Fruit fly (Drosophila melanogaster) whole organism, embryonic: Measurements from ENCODE around the gene IntS2.

Experiments used
- BEAF-32 ChIP-seq: fragments of 200-800 bp; sonication (Bioruptor generic); optimal IDR thresholded peaks from 3 replicates; lab custom pipeline; 2017; ENCODE audit warnings: missing biosample characterization, missing genetic modification characterization, mild to moderate bottlenecking, moderate library complexity, missing genetic modification reagents
- CG11504 ChIP-seq: fragments of 200-800 bp; sonication (Bioruptor generic); optimal IDR thresholded peaks from 3 replicates; lab custom pipeline; 2019; ENCODE audit warnings: missing biosample characterization, mild to moderate bottlenecking, missing genetic modification characterization, moderate library complexity
- CG12299 ChIP-seq: fragments of 200-800 bp; sonication (Bioruptor generic); optimal IDR thresholded peaks from 2 replicates; lab custom pipeline; 2018; ENCODE audit warnings: missing biosample characterization, mild to moderate bottlenecking, missing genetic modification characterization
- CG12391 ChIP-seq: fragments of 200-800 bp; sonication (Bioruptor generic); optimal IDR thresholded peaks from 3 replicates; lab custom pipeline; 2018; ENCODE audit warnings: missing biosample characterization, mild to moderate bottlenecking, missing genetic modification characterization, moderate library complexity
- CG14014 ChIP-seq: fragments of 200-800 bp; sonication (Bioruptor generic); IDR thresholded peaks from 2 replicates; pipeline ENCODE4 v1.3.6; 2022; ENCODE audit warnings: missing biosample characterization, missing genetic modification characterization
- CG14710 ChIP-seq: fragments of 200-800 bp; sonication (Bioruptor generic); optimal IDR thresholded peaks from 3 replicates; lab custom pipeline; 2019; ENCODE audit warnings: missing biosample characterization, mild to moderate bottlenecking, missing genetic modification characterization, moderate library complexity
- CG15514 ChIP-seq: fragments of 200-800 bp; sonication (Bioruptor generic); optimal IDR thresholded peaks from 3 replicates; lab custom pipeline; 2017; ENCODE audit warnings: missing biosample characterization, missing genetic modification characterization, mild to moderate bottlenecking, moderate library complexity, missing genetic modification reagents
- CG17361 ChIP-seq: fragments of 200-800 bp; sonication (Bioruptor generic); IDR thresholded peaks from 3 replicates; pipeline ENCODE4 v1.3.6; 2022; ENCODE audit warnings: missing biosample characterization, missing genetic modification characterization
- CG18262 ChIP-seq: fragments of 200-800 bp; optimal IDR thresholded peaks from 3 replicates; lab custom pipeline; 2019; ENCODE audit warnings: missing biosample characterization, mild to moderate bottlenecking, missing genetic modification characterization, moderate library complexity
- CG18619 ChIP-seq: fragments of 200-800 bp; sonication (Bioruptor generic); optimal IDR thresholded peaks from 3 replicates; lab custom pipeline; 2017; ENCODE audit warnings: missing biosample characterization, mild to moderate bottlenecking, missing genetic modification characterization
- CG2712 ChIP-seq: fragments of 200-800 bp; optimal IDR thresholded peaks from 3 replicates; lab custom pipeline; 2019; ENCODE audit warnings: missing biosample characterization, mild to moderate bottlenecking, missing genetic modification characterization, moderate library complexity
- CG30020 ChIP-seq: fragments of 200-800 bp; optimal IDR thresholded peaks from 2 replicates; lab custom pipeline; 2019; ENCODE audit warnings: missing biosample characterization, mild to moderate bottlenecking, missing genetic modification characterization, moderate library complexity
- CG30403 ChIP-seq: fragments of 200-800 bp; sonication (Bioruptor generic); optimal IDR thresholded peaks from 3 replicates; lab custom pipeline; 2016; ENCODE audit warnings: missing biosample characterization, missing genetic modification characterization
- CG32767 ChIP-seq: fragments of 200-800 bp; sonication (Bioruptor generic); IDR thresholded peaks from 2 replicates; pipeline ENCODE4 v1.3.6; 2022; ENCODE audit warnings: missing biosample characterization, missing genetic modification characterization
- CG3847 ChIP-seq: fragments of 200-800 bp; sonication (Bioruptor generic); IDR thresholded peaks from 2 replicates; pipeline ENCODE4 v1.3.6; 2022; ENCODE audit warnings: missing biosample characterization, missing genetic modification characterization
- CG8765 ChIP-seq: fragments of 200-800 bp; sonication (Bioruptor generic); IDR thresholded peaks from 2 replicates; pipeline ENCODE4 v1.3.6; 2022; ENCODE audit warnings: missing biosample characterization, missing genetic modification characterization
- CG8924 ChIP-seq: fragments of 200-800 bp; optimal IDR thresholded peaks from 3 replicates; lab custom pipeline; 2019; ENCODE audit warnings: missing biosample characterization, mild to moderate bottlenecking, missing genetic modification characterization, moderate library complexity
- CG9609 ChIP-seq: fragments of 200-800 bp; sonication (Bioruptor generic); optimal IDR thresholded peaks from 3 replicates; lab custom pipeline; 2016; ENCODE audit warnings: missing biosample characterization, missing genetic modification characterization
- CG9797 ChIP-seq: fragments of 200-800 bp; sonication (Bioruptor generic); optimal IDR thresholded peaks from 3 replicates; lab custom pipeline; 2018; ENCODE audit warnings: missing biosample characterization, mild to moderate bottlenecking, missing genetic modification characterization
- CG9932 ChIP-seq: fragments of 200-800 bp; sonication (Bioruptor generic); IDR thresholded peaks from 2 replicates; pipeline ENCODE4 v1.3.6; 2022; ENCODE audit warnings: missing biosample characterization, missing genetic modification characterization
- CoRest ChIP-seq: fragments of 200-800 bp; sonication (Bioruptor generic); optimal IDR thresholded peaks from 3 replicates; lab custom pipeline; 2018; ENCODE audit warnings: missing biosample characterization, mild to moderate bottlenecking, missing genetic modification characterization, moderate library complexity
- E2f2 ChIP-seq: fragments of 200-800 bp; sonication (Bioruptor generic); IDR thresholded peaks from 2 replicates; pipeline ENCODE4 v1.3.6; 2022; ENCODE audit warnings: missing biosample characterization, missing genetic modification characterization
- Fer3 ChIP-seq: fragments of 200-800 bp; sonication (Bioruptor generic); optimal IDR thresholded peaks from 2 replicates; lab custom pipeline; 2018; ENCODE audit warnings: missing biosample characterization, mild to moderate bottlenecking, missing genetic modification characterization, moderate library complexity
- HHEX ChIP-seq: fragments of 200-800 bp; sonication (Bioruptor generic); optimal IDR thresholded peaks from 3 replicates; lab custom pipeline; 2017; ENCODE audit warnings: missing biosample characterization, mild to moderate bottlenecking, missing genetic modification characterization, missing genetic modification reagents
- MBD-R2 ChIP-seq: fragments of 200-800 bp; sonication (Bioruptor generic); IDR thresholded peaks from 2 replicates; pipeline ENCODE4 v1.3.6; 2022; ENCODE audit warnings: missing biosample characterization, missing genetic modification characterization
- Med ChIP-seq: fragments of 200-800 bp; sonication (Bioruptor generic); peaks from one replicate; lab custom pipeline; 2016; ENCODE audit warnings: missing biosample characterization, missing genetic modification characterization, mild to moderate bottlenecking, inconsistent platforms, moderate library complexity
- Meics ChIP-seq: fragments of 200-800 bp; sonication (Bioruptor generic); optimal IDR thresholded peaks from 2 replicates; lab custom pipeline; 2017; ENCODE audit warnings: missing biosample characterization, mild to moderate bottlenecking, missing genetic modification characterization
- NFAT ChIP-seq: fragments of 200-800 bp; sonication (Bioruptor generic); IDR thresholded peaks from 2 replicates; pipeline ENCODE4 v1.3.6; 2022; ENCODE audit warnings: missing biosample characterization, missing genetic modification characterization
- Rx ChIP-seq: fragments of 200-800 bp; sonication (Bioruptor generic); IDR thresholded peaks from 2 replicates; pipeline ENCODE4 v1.3.6; 2022; ENCODE audit warnings: missing biosample characterization, missing genetic modification characterization
- Sry-β ChIP-seq: fragments of 200-800 bp; sonication (Bioruptor generic); optimal IDR thresholded peaks from 2 replicates; lab custom pipeline; 2018; ENCODE audit warnings: missing biosample characterization, mild to moderate bottlenecking, missing genetic modification characterization, moderate library complexity
- Usf ChIP-seq: fragments of 200-800 bp; sonication (Bioruptor generic); optimal IDR thresholded peaks from 2 replicates; lab custom pipeline; 2017; ENCODE audit warnings: missing genotype, missing biosample characterization, missing genetic modification characterization
- YL-1 ChIP-seq: fragments of 200-800 bp; sonication (Bioruptor generic); optimal IDR thresholded peaks from 3 replicates; lab custom pipeline; 2017; ENCODE audit warnings: missing biosample characterization, mild to moderate bottlenecking, missing genetic modification characterization
- bbx ChIP-seq: fragments of 200-800 bp; sonication (Bioruptor generic); IDR thresholded peaks from 2 replicates; pipeline ENCODE4 v1.3.6; 2022; ENCODE audit warnings: missing biosample characterization, missing genetic modification characterization; ENCODE audit not compliant: partially characterized antibody
- chinmo ChIP-seq: fragments of 200-800 bp; sonication (Bioruptor generic); IDR thresholded peaks from 4 replicates; pipeline ENCODE4 v1.3.6; 2022; ENCODE audit warnings: missing biosample characterization, missing genetic modification characterization; ENCODE audit not compliant: partially characterized antibody
- dimm ChIP-seq: fragments of 200-800 bp; sonication (Bioruptor generic); IDR thresholded peaks from 2 replicates; pipeline ENCODE4 v1.3.6; 2022; ENCODE audit warnings: missing biosample characterization, missing genetic modification characterization
- dmrt11E ChIP-seq: fragments of 200-800 bp; sonication (Bioruptor generic); optimal IDR thresholded peaks from 3 replicates; lab custom pipeline; 2018; ENCODE audit warnings: missing biosample characterization, mild to moderate bottlenecking, missing genetic modification characterization, moderate library complexity
- dpn ChIP-seq, 2 experiments: fragments of 200-800 bp; sonication (Bioruptor generic); optimal IDR thresholded peaks; 3 replicates each; lab custom pipeline; 2016; ENCODE audit warnings: missing biosample characterization in 2 of 2, missing genetic modification characterization in 2 of 2
- ewg ChIP-seq: fragments of 200-800 bp; sonication (Bioruptor generic); optimal IDR thresholded peaks from 3 replicates; lab custom pipeline; 2017; ENCODE audit warnings: mild to moderate bottlenecking, missing biosample characterization, missing genetic modification reagents, missing genetic modification characterization
- fru ChIP-seq: fragments of >200 bp; optimal IDR thresholded peaks from 2 replicates; lab custom pipeline; 2017
- gfzf ChIP-seq: fragments of 200-800 bp; sonication (Bioruptor generic); optimal IDR thresholded peaks from 2 replicates; lab custom pipeline; 2016; ENCODE audit warnings: missing biosample characterization, mild to moderate bottlenecking, missing genetic modification characterization, moderate library complexity
- grau ChIP-seq: fragments of 200-800 bp; optimal IDR thresholded peaks from 3 replicates; lab custom pipeline; 2019; ENCODE audit warnings: missing biosample characterization, mild to moderate bottlenecking, missing genetic modification characterization, moderate library complexity
- her ChIP-seq: fragments of 200-800 bp; sonication (Bioruptor generic); optimal IDR thresholded peaks from 2 replicates; lab custom pipeline; 2016; ENCODE audit warnings: missing biosample characterization, missing genetic modification characterization
- kni ChIP-seq: fragments of 200-800 bp; sonication (Bioruptor generic); optimal IDR thresholded peaks from 3 replicates; lab custom pipeline; 2017; ENCODE audit warnings: mild to moderate bottlenecking, missing biosample characterization, missing genetic modification reagents, missing genetic modification characterization
- prd ChIP-seq, 3 experiments: fragments of >200 bp in 2 of 3; fragments of 200-800 bp in 1 of 3; sonication (Bioruptor generic) in 1 of 3; optimal IDR thresholded peaks in 2 of 3; IDR thresholded peaks in 1 of 3; 2 replicates in 2 of 3; 3 replicates in 1 of 3; pipeline versions ENCODE4 v1.3.6 to Lab custom; 2017 to 2022; ENCODE audit warnings: missing biosample characterization in 1 of 3, missing genetic modification characterization in 1 of 3
- pzg ChIP-seq: fragments of 200-800 bp; sonication (Bioruptor generic); optimal IDR thresholded peaks from 3 replicates; lab custom pipeline; 2018; ENCODE audit warnings: missing biosample characterization, mild to moderate bottlenecking, missing genetic modification characterization, moderate library complexity
- ro ChIP-seq: fragments of 200-800 bp; sonication (Bioruptor generic); IDR thresholded peaks from 2 replicates; pipeline ENCODE4 v1.3.6; 2022; ENCODE audit warnings: missing biosample characterization, missing genetic modification characterization
- row ChIP-seq: fragments of 200-800 bp; sonication (Bioruptor generic); IDR thresholded peaks from 3 replicates; pipeline ENCODE4 v1.3.6; 2022; ENCODE audit warnings: missing biosample characterization, missing genetic modification characterization
- unc-4 ChIP-seq: fragments of 200-800 bp; sonication (Bioruptor generic); IDR thresholded peaks from 2 replicates; pipeline ENCODE4 v1.3.6; 2022; ENCODE audit warnings: missing biosample characterization, missing genetic modification characterization; ENCODE audit not compliant: partially characterized antibody

IntS2 gene

DNA sequence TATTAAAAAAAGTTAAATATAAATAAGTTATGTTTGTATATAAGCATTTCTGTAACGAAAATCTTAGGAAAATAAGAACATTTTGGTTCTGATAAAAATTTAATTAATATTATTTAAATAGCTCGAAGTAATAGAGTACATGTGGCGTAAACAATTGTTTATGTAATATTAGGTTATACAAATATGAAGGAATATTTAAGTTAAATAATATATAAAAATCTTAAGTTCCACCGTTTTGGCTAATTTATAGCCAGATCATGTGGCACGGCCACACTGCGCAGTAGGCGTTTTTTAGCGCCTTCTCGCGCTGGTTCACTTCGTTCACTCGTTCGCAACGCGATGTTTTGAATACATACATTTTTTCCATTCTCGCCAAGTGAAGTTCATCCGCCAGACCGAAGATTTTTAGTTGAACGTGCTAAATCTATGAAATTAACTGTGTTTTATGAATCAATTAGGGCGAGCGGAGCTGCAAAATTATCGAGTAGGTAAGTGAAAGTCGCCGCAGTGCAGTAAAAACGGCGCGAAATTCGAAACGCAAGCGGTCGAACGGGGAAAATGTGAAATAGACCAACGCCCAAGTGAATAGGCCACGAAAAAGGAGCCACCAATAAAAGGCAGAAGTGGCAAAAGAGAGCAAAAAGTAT lies 555 bp upstream of the IntS2 start, which contains the start of gene beta-Spec:
Gene beta-Spec, plus strand, starts transcription at position 323 of the 647 bp plus-strand sequence.
- TF ChIP-seq fru (lab: Kevin White, UChicago) (no peak), dmrt11E (peak; percentile 4), dpn (GFP tag; optimal IDR thresholded peaks at IDR 0.05; lab: Kevin White, UChicago) (no peak), Meics (GFP tag; lab: Kevin White, UChicago) (peak; percentile 28), CG9932 (GFP tag; lab: Robert Waterston, UW) (0 out of 2 replicates have a peak, but pooled peaks have one; percentile 10), Fer3 (no peak), grau (peak; percentile 12), bbx (GFP tag; lab: Robert Waterston, UW) (0 out of 2 replicates have a peak, but pooled peaks have one; percentile 25), HHEX (GFP tag; lab: Kevin White, UChicago) (no peak), CG32767 (GFP tag; lab: Robert Waterston, UW) (peak; percentile 79; the same call in 1 of the 2 replicates), CG9609 (GFP tag; lab: Kevin White, UChicago) (no peak), pzg (GFP tag; lab: Kevin White, UChicago) (peak; percentile 28), CG8924 (peak; percentile 34), Sry-β (GFP tag; lab: Kevin White, UChicago) (peak; percentile 87), CG14710 (tag; lab: Kevin White, UChicago) (peak; percentile 28), Rx (GFP tag; lab: Robert Waterston, UW) (no peak), CG2712 (peak; percentile 21), ewg (GFP tag; lab: Kevin White, UChicago) (peak; percentile 58), CG30403 (peak; percentile 51), CG14014 (GFP tag; lab: Robert Waterston, UW) (no peak), CG12391 (tag; lab: Kevin White, UChicago) (peak; percentile 9), her (no peak), Usf (GFP tag; lab: Kevin White, UChicago) (no peak), CG3847 (GFP tag; lab: Robert Waterston, UW) (peak; percentile 15; the same call in 1 of the 2 replicates), BEAF-32 (GFP tag; lab: Kevin White, UChicago) (peak; percentile 2), MBD-R2 (GFP tag; lab: Robert Waterston, UW) (peak; percentile 21; the same call in 1 of the 2 replicates), CG18262 (tag; lab: Kevin White, UChicago) (peak; percentile 37), chinmo (GFP tag; lab: Robert Waterston, UW) (no peak), E2f2 (GFP tag; lab: Robert Waterston, UW) (0 out of 2 replicates have a peak, but pooled peaks have one; percentile 18), YL-1 (GFP tag; lab: Kevin White, UChicago) (peak; percentile 80), row (GFP tag; lab: Robert Waterston, UW) (peak; percentile 71; the same call in 2 of the 3 replicates), CG9797 (peak; percentile 43), CG12299 (tag; lab: Kevin White, UChicago) (peak; percentile 14), CG18619 (GFP tag; lab: Kevin White, UChicago) (peak; percentile 3), CG17361 (GFP tag; lab: Robert Waterston, UW) (peak; percentile 62; the same call in 1 of the 3 replicates), ro (GFP tag; lab: Robert Waterston, UW) (no peak), CG30020 (tag; lab: Kevin White, UChicago) (peak; percentile 45), CG8765 (GFP tag; lab: Robert Waterston, UW) (no peak), gfzf (peak; percentile 56), CG11504 (peak; percentile 39), NFAT (GFP tag; lab: Robert Waterston, UW) (0 out of 2 replicates have a peak, but pooled peaks have one; percentile 4), CG15514 (peak; percentile 96), prd (optimal IDR thresholded peaks at IDR 0.05; lab: Kevin White, UChicago) (no peak), prd (GFP tag; IDR thresholded peaks at IDR 0.05; lab: Robert Waterston, UW) (0 out of 3 replicates have a peak, but pooled peaks have one; percentile 30), unc-4 (no peak), kni (GFP tag; lab: Kevin White, UChicago) (peak; percentile 37), Med (GFP tag; lab: Kevin White, UChicago) (peak; percentile 76), CoRest (tag; lab: Kevin White, UChicago) (peak; percentile 31), dimm (GFP tag; lab: Robert Waterston, UW) (no peak)
